1 fruit fly cellular context compared by ENCODE assay signal in genomic region chr3L:727874-728273, dm6.
TF ChIP-seq lines count a peak whose summit lies in the region.

No protein-coding gene starts in this region.

TF ChIP-seq in whole organism, prepupa, 60 proteins besides CTCF, POLR2A, EP300 and RAD21 (continued from another document):
- TF ChIP-seq CG7368 (GFP tag; optimal IDR thresholded peaks at IDR 0.05; lab: Kevin White, UChicago), result peak; percentile 53
- peak; percentile 90 for TF ChIP-seq esn (GFP tag; optimal IDR thresholded peaks at IDR 0.05; lab: Kevin White, UChicago)
- peak; percentile 86 for TF ChIP-seq Smox (GFP tag; optimal IDR thresholded peaks at IDR 0.05; lab: Kevin White, UChicago)
- TF ChIP-seq Sox15 (GFP tag; optimal IDR thresholded peaks at IDR 0.05; lab: Kevin White, UChicago), result peak; percentile 42
- no peak for TF ChIP-seq dac (GFP tag; optimal IDR thresholded peaks at IDR 0.05; lab: Kevin White, UChicago)
- peak; percentile 92 for TF ChIP-seq vri (GFP tag; optimal IDR thresholded peaks at IDR 0.05; lab: Kevin White, UChicago)
- no peak for TF ChIP-seq Lpt (GFP tag; optimal IDR thresholded peaks at IDR 0.05; lab: Kevin White, UChicago)
- no peak for TF ChIP-seq Gug (GFP tag; IDR thresholded peaks at IDR 0.05; lab: Robert Waterston, UW)
- no peak for TF ChIP-seq fd59A (GFP tag; optimal IDR thresholded peaks at IDR 0.05; lab: Kevin White, UChicago)
- peak; percentile 84 for TF ChIP-seq Ets21C (GFP tag; optimal IDR thresholded peaks at IDR 0.05; lab: Kevin White, UChicago)
- TF ChIP-seq CG6792 (GFP tag; optimal IDR thresholded peaks at IDR 0.05; lab: Kevin White, UChicago), result peak; percentile 78
- TF ChIP-seq spab (GFP tag; optimal IDR thresholded peaks at IDR 0.05; lab: Kevin White, UChicago), result peak; percentile 20
- TF ChIP-seq fkh (GFP tag; optimal IDR thresholded peaks at IDR 0.05; lab: Kevin White, UChicago), result no peak
- no peak for TF ChIP-seq CG6808 (GFP tag; optimal IDR thresholded peaks at IDR 0.05; lab: Kevin White, UChicago)
- TF ChIP-seq CG3032 (tag; optimal IDR thresholded peaks at IDR 0.05; lab: Kevin White, UChicago), result peak; percentile 39
- TF ChIP-seq CG4318 (GFP tag; optimal IDR thresholded peaks at IDR 0.05; lab: Kevin White, UChicago), result no peak
- TF ChIP-seq CG1621 (tag; optimal IDR thresholded peaks at IDR 0.05; lab: Kevin White, UChicago), result peak; percentile 32
- TF ChIP-seq cyc (GFP tag; optimal IDR thresholded peaks at IDR 0.05; lab: Kevin White, UChicago), result peak; percentile 91
- TF ChIP-seq acj6 (GFP tag; optimal IDR thresholded peaks at IDR 0.05; lab: Kevin White, UChicago), result peak; percentile 71
- no peak for TF ChIP-seq CG8119 (GFP tag; IDR thresholded peaks at IDR 0.05; lab: Robert Waterston, UW)
- peak; percentile 89 for TF ChIP-seq topi (GFP tag; optimal IDR thresholded peaks at IDR 0.05; lab: Kevin White, UChicago)
- TF ChIP-seq Blimp-1 (GFP tag; optimal IDR thresholded peaks at IDR 0.05; lab: Kevin White, UChicago), result peak; percentile 54
- peak; percentile 91 for TF ChIP-seq lz (GFP tag; optimal IDR thresholded peaks at IDR 0.05; lab: Kevin White, UChicago)
- no peak for TF ChIP-seq CG11294 (GFP tag; IDR thresholded peaks at IDR 0.05; lab: Robert Waterston, UW)
- peak; percentile 79 for TF ChIP-seq Sox14 (GFP tag; optimal IDR thresholded peaks at IDR 0.05; lab: Kevin White, UChicago)
- no peak for TF ChIP-seq CG6276 (GFP tag; optimal IDR thresholded peaks at IDR 0.05; lab: Kevin White, UChicago)
- TF ChIP-seq CG34406 (GFP tag; optimal IDR thresholded peaks at IDR 0.05; lab: Kevin White, UChicago), result peak; percentile 64
- peak; percentile 53 for TF ChIP-seq CG10669 (GFP tag; optimal IDR thresholded peaks at IDR 0.05; lab: Kevin White, UChicago)
- peak; percentile 75 for TF ChIP-seq pdm3 (GFP tag; optimal IDR thresholded peaks at IDR 0.05; lab: Kevin White, UChicago)
- no peak for TF ChIP-seq CG15336 (GFP tag; IDR thresholded peaks at IDR 0.05; lab: Robert Waterston, UW)
- TF ChIP-seq Eip75B (GFP tag; optimal IDR thresholded peaks at IDR 0.05; lab: Kevin White, UChicago), result peak; percentile 68
